Worm (Caenorhabditis elegans): ENCODE results near the gene C02F12.5.

DNA sequence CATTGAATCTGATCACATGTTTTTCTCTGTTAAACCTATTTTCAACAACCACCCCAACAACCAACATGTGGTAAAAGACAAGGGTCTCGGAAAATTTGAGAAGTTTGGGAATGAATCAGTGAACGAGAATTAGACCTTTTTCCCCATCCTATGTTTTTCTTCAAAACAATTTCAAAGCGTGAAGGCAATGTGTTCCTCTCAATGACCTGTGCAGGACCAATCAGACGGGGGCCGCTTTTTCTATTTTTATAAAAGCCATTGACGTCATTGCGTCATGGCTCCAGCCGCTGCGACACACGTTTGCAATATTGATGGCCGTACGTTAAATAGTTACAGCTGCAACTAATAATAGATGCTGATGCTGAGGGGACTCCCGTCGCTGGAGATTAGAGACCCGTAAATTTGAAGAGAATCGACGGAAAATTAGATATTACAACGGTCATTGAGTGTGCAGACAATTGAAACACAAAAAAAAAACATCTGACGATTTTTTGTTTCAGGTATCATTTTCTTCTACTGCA lies 39.7 kb upstream of the C02F12.5 start:
- no peak for TF ChIP-seq unc-62 (GFP tag; optimal IDR thresholded peaks at IDR 0.05)
- TF ChIP-seq nhr-28 (tag; optimal IDR thresholded peaks at IDR 0.05): no peak
- no peak for TF ChIP-seq nhr-76 (tag; optimal IDR thresholded peaks at IDR 0.05)
- no peak for TF ChIP-seq drap-1 (GFP tag; optimal IDR thresholded peaks at IDR 0.05)
- TF ChIP-seq bed-3 (GFP tag; optimal IDR thresholded peaks at IDR 0.05): no peak
- no peak for TF ChIP-seq mep-1 (tag; optimal IDR thresholded peaks at IDR 0.05)
